Worm (Caenorhabditis elegans) whole organism, L1 larva: ENCODE results near the gene Y73C8C.8.
A peak's percentile ranks its signal among the peaks of the same experiment; 100 is the strongest.
"Not testable (repeated sequence)": the region's sequence is repeated elsewhere in the genome, so short reads cannot be mapped to it uniquely, and the experiment has no call there.

ENCODE experiments used
- C04F5.9 ChIP-seq: sonication (generic microtip); optimal IDR thresholded peaks from 2 replicates; lab custom pipeline; 2016; ENCODE audit warnings: missing genetic modification characterization, missing compliant biosample characterization
- C16A3.4 ChIP-seq: fragments of 150-350 bp; optimal IDR thresholded peaks from 2 replicates; lab custom pipeline; 2014; ENCODE audit warnings: missing biosample characterization, missing genetic modification characterization
- aha-1 ChIP-seq: fragments of 150-350 bp; optimal IDR thresholded peaks from 2 replicates; lab custom pipeline; 2014; ENCODE audit warnings: missing biosample characterization, missing genetic modification characterization
- alr-1 ChIP-seq: fragments of 200-800 bp; sonication (Bioruptor generic); optimal IDR thresholded peaks from 2 replicates; lab custom pipeline; 2018; ENCODE audit warnings: borderline replicate concordance, mild to moderate bottlenecking, missing genetic modification characterization, missing compliant biosample characterization
- aly-2 ChIP-seq: fragments of 150-350 bp; optimal IDR thresholded peaks from 2 replicates; lab custom pipeline; 2014; ENCODE audit warnings: missing biosample characterization, missing genetic modification characterization
- blmp-1 ChIP-seq: fragments of 150-350 bp; optimal IDR thresholded peaks from 2 replicates; lab custom pipeline; 2014; ENCODE audit warnings: missing biosample characterization, missing genetic modification characterization
- ceh-8 ChIP-seq: fragments of 200-800 bp; sonication (Bioruptor generic); optimal IDR thresholded peaks from 2 replicates; lab custom pipeline; 2018; ENCODE audit warnings: mild to moderate bottlenecking, missing genetic modification characterization, moderate library complexity, missing compliant biosample characterization
- ceh-82 ChIP-seq, 3 experiments: fragments of 150-350 bp in 1 of 3; sonication (generic microtip) in 2 of 3; optimal IDR thresholded peaks; 2 replicates each; lab custom pipeline; 2014 to 2017; ENCODE audit warnings: missing biosample characterization in 3 of 3, missing genetic modification characterization in 3 of 3
- ceh-88 ChIP-seq: fragments of 200-800 bp; sonication (Bioruptor generic); IDR thresholded peaks from 2 replicates; pipeline ENCODE4 v1.3.6; 2022; ENCODE audit warnings: missing genetic modification characterization, missing compliant biosample characterization
- dpl-1 ChIP-seq, 3 experiments: fragments of 150-350 bp in 2 of 3; sonication (generic microtip) in 1 of 3; optimal IDR thresholded peaks; 2 replicates each; lab custom pipeline; 2014 to 2017; ENCODE audit warnings: missing biosample characterization in 3 of 3, missing genetic modification characterization in 3 of 3, missing genetic modification reagents in 3 of 3
- efl-1 ChIP-seq, 4 experiments: fragments of 150-350 bp; optimal IDR thresholded peaks in 3 of 4; peaks in 1 of 4; 1 replicate in 1 of 4; 2 replicates in 3 of 4; lab custom pipeline; 2014; ENCODE audit warnings: missing biosample characterization in 2 of 4, missing genetic modification characterization in 2 of 4, missing genetic modification reagents in 2 of 4
- elt-3 ChIP-seq, 6 experiments: fragments of 150-350 bp in 1 of 6; sonication (generic microtip); optimal IDR thresholded peaks; 2 replicates each; lab custom pipeline; 2017 to 2018; ENCODE audit warnings: missing biosample characterization in 6 of 6, missing genetic modification characterization in 6 of 6, inconsistent platforms in 1 of 6
- jun-1 ChIP-seq: fragments of 150-350 bp; optimal IDR thresholded peaks from 2 replicates; lab custom pipeline; 2014; ENCODE audit warnings: missing biosample characterization, missing genetic modification reagents, missing genetic modification characterization
- lin-13 ChIP-seq: fragments of 150-350 bp; optimal IDR thresholded peaks from 2 replicates; lab custom pipeline; 2014; ENCODE audit warnings: missing biosample characterization, missing genetic modification reagents, missing genetic modification characterization
- lin-15B ChIP-seq: fragments of 150-350 bp; sonication (generic microtip); optimal IDR thresholded peaks from 3 replicates; lab custom pipeline; 2014; ENCODE audit warnings: missing biosample characterization, missing genetic modification characterization
- lin-35 ChIP-seq, 2 experiments: fragments of 150-350 bp; optimal IDR thresholded peaks; 2 replicates each; lab custom pipeline; 2014; ENCODE audit warnings: missing biosample characterization in 2 of 2, missing genetic modification characterization in 2 of 2, missing genetic modification reagents in 2 of 2
- lin-39 ChIP-seq: fragments of 150-350 bp; optimal IDR thresholded peaks from 2 replicates; lab custom pipeline; 2014; ENCODE audit warnings: missing biosample characterization, missing genetic modification reagents, missing genetic modification characterization
- mdl-1 ChIP-seq, 2 experiments: fragments of 150-350 bp; optimal IDR thresholded peaks; 2 replicates each; lab custom pipeline; 2014 to 2017; ENCODE audit warnings: missing biosample characterization in 2 of 2, missing genetic modification characterization in 2 of 2, inconsistent platforms in 1 of 2
- mep-1 ChIP-seq: fragments of 150-350 bp; optimal IDR thresholded peaks from 2 replicates; lab custom pipeline; 2014; ENCODE audit warnings: missing biosample characterization, missing genetic modification characterization
- nhr-11 ChIP-seq: fragments of 150-350 bp; optimal IDR thresholded peaks from 2 replicates; lab custom pipeline; 2014; ENCODE audit warnings: missing biosample characterization, missing genetic modification characterization
- nhr-12 ChIP-seq: sonication (generic microtip); optimal IDR thresholded peaks from 2 replicates; lab custom pipeline; 2017; ENCODE audit warnings: missing biosample characterization, missing genetic modification characterization
- nhr-20 ChIP-seq: sonication (generic microtip); optimal IDR thresholded peaks from 2 replicates; lab custom pipeline; 2016; ENCODE audit warnings: mild to moderate bottlenecking, missing genetic modification characterization, missing compliant biosample characterization
- nhr-71 ChIP-seq: sonication (generic microtip); optimal IDR thresholded peaks from 2 replicates; lab custom pipeline; 2016; ENCODE audit warnings: mild to moderate bottlenecking, missing genetic modification characterization, moderate library complexity, missing compliant biosample characterization
- nhr-76 ChIP-seq: sonication (generic microtip); optimal IDR thresholded peaks from 2 replicates; lab custom pipeline; 2017; ENCODE audit warnings: missing biosample characterization, missing genetic modification characterization
- nhr-77 ChIP-seq: fragments of 150-350 bp; optimal IDR thresholded peaks from 2 replicates; lab custom pipeline; 2014; ENCODE audit warnings: missing biosample characterization, missing genetic modification characterization
- nhr-84 ChIP-seq: sonication (generic microtip); optimal IDR thresholded peaks from 2 replicates; lab custom pipeline; 2017; ENCODE audit warnings: missing biosample characterization, missing genetic modification characterization
- nhr-85 ChIP-seq: sonication (generic microtip); peaks from one replicate; lab custom pipeline; 2016; ENCODE audit warnings: missing genetic modification characterization, inconsistent platforms, missing compliant biosample characterization
- pag-3 ChIP-seq: sonication (generic microtip); optimal IDR thresholded peaks from 2 replicates; lab custom pipeline; 2017; ENCODE audit warnings: missing genetic modification characterization, mild to moderate bottlenecking, missing compliant biosample characterization, antibody characterized with exemption, borderline replicate concordance; ENCODE audit not compliant: insufficient read depth
- pqm-1 ChIP-seq: sonication (generic microtip); optimal IDR thresholded peaks from 3 replicates; lab custom pipeline; 2017; ENCODE audit warnings: missing biosample characterization, missing genetic modification characterization
- skn-1 ChIP-seq: fragments of 150-350 bp; optimal IDR thresholded peaks from 2 replicates; lab custom pipeline; 2014; ENCODE audit warnings: missing biosample characterization, missing genetic modification characterization
- snpc-4 ChIP-seq: fragments of 150-350 bp; optimal IDR thresholded peaks from 2 replicates; lab custom pipeline; 2014; ENCODE audit warnings: missing biosample characterization, missing genetic modification characterization
- swsn-7 ChIP-seq: sonication (generic microtip); optimal IDR thresholded peaks from 2 replicates; lab custom pipeline; 2016; ENCODE audit warnings: missing genetic modification characterization, missing compliant biosample characterization
- tlp-1 ChIP-seq: fragments of 150-350 bp; optimal IDR thresholded peaks from 2 replicates; lab custom pipeline; 2014; ENCODE audit warnings: missing biosample characterization, missing genetic modification characterization
- unc-130 ChIP-seq: fragments of 150-350 bp; optimal IDR thresholded peaks from 2 replicates; lab custom pipeline; 2017; ENCODE audit warnings: missing biosample characterization, missing genetic modification characterization, inconsistent platforms
- unc-86 ChIP-seq: sonication (generic microtip); optimal IDR thresholded peaks from 2 replicates; lab custom pipeline; 2016; ENCODE audit warnings: missing genetic modification characterization, missing compliant biosample characterization
- zag-1 ChIP-seq: fragments of 150-350 bp; optimal IDR thresholded peaks from 2 replicates; lab custom pipeline; 2014; ENCODE audit warnings: missing biosample characterization, missing genetic modification characterization
- zip-4 ChIP-seq: fragments of 200-800 bp; sonication (Bioruptor generic); optimal IDR thresholded peaks from 2 replicates; lab custom pipeline; 2018; ENCODE audit warnings: mild to moderate bottlenecking, missing genetic modification characterization, moderate library complexity, missing compliant biosample characterization

Y73C8C.8 gene

ce11 chrV:3102049-3102448 is 11.6 kb downstream of the Y73C8C.8 start, which contains the start of gene Y73C8C.4:
Gene Y73C8C.4, minus strand, starts transcription at chrV:3102149.
- not testable (repeated sequence) for TF ChIP-seq nhr-84, nhr-12, blmp-1 (tag; lab: Kevin White, UChicago)
- TF ChIP-seq, all 84 proteins: peak for 0; not testable (repeated sequence) for 84

DNA sequence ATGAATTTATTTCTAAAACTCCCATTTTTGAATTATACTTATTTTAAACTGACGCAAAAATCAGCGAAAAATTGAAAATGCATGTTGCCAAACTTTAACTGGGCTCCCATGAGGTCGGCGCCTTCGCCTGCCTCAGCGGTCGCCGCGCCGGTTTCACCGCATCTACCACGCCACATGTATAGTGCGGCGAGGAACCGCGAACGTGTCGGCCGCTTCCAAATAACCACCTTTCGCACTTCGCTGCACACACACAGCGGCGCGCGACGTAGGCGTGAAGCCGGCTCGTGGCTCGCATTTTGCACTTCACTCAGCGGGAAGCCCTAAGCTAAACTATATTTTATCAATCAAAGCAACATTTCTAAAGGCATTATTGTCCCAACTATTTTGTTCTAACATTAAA is 13.1 kb downstream of the Y73C8C.8 start:
- TF ChIP-seq C04F5.9 (tag; lab: Kevin White, UChicago), result no peak
- TF ChIP-seq tlp-1 (tag; lab: Kevin White, UChicago), result no peak
- no peak for TF ChIP-seq blmp-1 (tag; lab: Kevin White, UChicago)
- TF ChIP-seq elt-3 (tag; optimal IDR thresholded peaks at IDR 0.05; lab: Kevin White, UChicago), result no peak
- no peak for TF ChIP-seq lin-35 (GFP tag; optimal IDR thresholded peaks at IDR 0.05; lab: Kevin White, UChicago)
- TF ChIP-seq aha-1 (tag; lab: Kevin White, UChicago), result no peak
- no peak for TF ChIP-seq nhr-71 (tag; lab: Kevin White, UChicago)
- no peak for TF ChIP-seq alr-1 (tag; lab: Kevin White, UChicago)
- TF ChIP-seq zag-1 (tag; lab: Kevin White, UChicago), result no peak
- TF ChIP-seq zip-4, result no peak
- no peak for TF ChIP-seq nhr-11 (tag; lab: Kevin White, UChicago)
- no peak for TF ChIP-seq nhr-76 (tag; lab: Kevin White, UChicago)
- TF ChIP-seq unc-86, result no peak
- TF ChIP-seq ceh-8, result no peak
- TF ChIP-seq dpl-1 (GFP tag; optimal IDR thresholded peaks at IDR 0.05; lab: Kevin White, UChicago), result no peak
- no peak for TF ChIP-seq lin-39 (tag; lab: Kevin White, UChicago)
- TF ChIP-seq pqm-1 (tag; lab: Kevin White, UChicago), result no peak
- no peak for TF ChIP-seq mdl-1 (tag; optimal IDR thresholded peaks at IDR 0.05; lab: Kevin White, UChicago)
- TF ChIP-seq jun-1 (tag; lab: Kevin White, UChicago), result no peak

DNA sequence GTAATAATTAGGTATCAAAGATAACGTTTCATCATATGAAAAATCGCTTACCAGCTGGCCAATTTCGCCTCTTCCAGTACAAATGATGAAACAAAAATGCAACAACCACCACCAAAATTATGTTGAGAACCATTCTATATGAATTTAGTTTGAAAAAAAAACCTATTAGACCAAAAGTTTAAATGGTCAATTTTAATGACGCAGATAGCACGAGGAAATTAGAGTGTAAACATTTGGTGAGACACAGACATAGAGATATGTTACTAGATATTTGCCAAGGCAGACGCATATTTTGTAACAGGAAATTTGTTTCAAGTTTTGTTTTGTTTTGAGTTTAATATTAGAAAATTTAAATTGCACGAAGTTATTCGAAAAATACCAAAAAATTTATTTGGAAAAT is 19.3 kb downstream of the Y73C8C.8 start, which contains the start of gene cyp-33C9:
Gene cyp-33C9, minus strand, starts transcription at position 211 of the 400 bp plus-strand sequence.
- TF ChIP-seq lin-35 (GFP tag; optimal IDR thresholded peaks at IDR 0.05; lab: Kevin White, UChicago) (peak in 1 of 2 experiments; percentile 17), C16A3.4 (tag; lab: Kevin White, UChicago) (no peak), aly-2 (tag; lab: Kevin White, UChicago) (no peak), lin-15B (tag; lab: Kevin White, UChicago) (no peak), swsn-7 (no peak), nhr-71 (tag; lab: Kevin White, UChicago) (peak; percentile 32), pag-3 (tag; lab: Kevin White, UChicago) (no peak), ceh-82 (tag; optimal IDR thresholded peaks at IDR 0.05; lab: Kevin White, UChicago) (peak in 1 of 3 experiments; percentile 7), unc-130 (no peak), mep-1 (tag; lab: Kevin White, UChicago) (peak; percentile 8), nhr-85 (peak; percentile 54), unc-86 (no peak), mdl-1 (tag; optimal IDR thresholded peaks at IDR 0.05; lab: Kevin White, UChicago) (no peak), skn-1 (tag; lab: Kevin White, UChicago) (no peak), efl-1 (optimal IDR thresholded peaks at IDR 0.05; lab: Kevin White, UChicago) (peak; percentile 39 to 51), efl-1 (GFP tag; optimal IDR thresholded peaks at IDR 0.05 in 1 of 2; lab: Kevin White, UChicago) (peak in 1 of 2 experiments; percentile 3), nhr-77 (tag; lab: Kevin White, UChicago) (no peak), dpl-1 (GFP tag; optimal IDR thresholded peaks at IDR 0.05; lab: Kevin White, UChicago) (peak in 2 of 3 experiments; percentile 6 to 14), nhr-20 (peak; percentile 23), lin-13 (GFP tag; lab: Kevin White, UChicago) (no peak), zip-4 (no peak)

ce11 chrV:3088768-3089167 is 24.9 kb downstream of the Y73C8C.8 start, which contains the start of gene acs-21:
Gene acs-21, plus strand, starts transcription at chrV:3089068.
- TF ChIP-seq aha-1 (tag; lab: Kevin White, UChicago), result no peak
- TF ChIP-seq lin-15B (tag; lab: Kevin White, UChicago), result no peak
- no peak for TF ChIP-seq snpc-4 (tag; lab: Kevin White, UChicago)
- TF ChIP-seq ceh-88 (GFP tag; lab: Robert Waterston, UW), result no peak
